Fruit fly (Drosophila melanogaster) ovary, adult (tissue): ENCODE measurements around the gene CG13601.

Experiments
- CG17801 ChIP-seq: fragments of 200-800 bp; optimal IDR thresholded peaks from 2 replicates; lab custom pipeline; 2019; ENCODE audit warnings: missing biosample characterization, mild to moderate bottlenecking, missing genetic modification characterization, moderate library complexity; ENCODE audit not compliant: partially characterized antibody

CG13601 gene

DNA sequence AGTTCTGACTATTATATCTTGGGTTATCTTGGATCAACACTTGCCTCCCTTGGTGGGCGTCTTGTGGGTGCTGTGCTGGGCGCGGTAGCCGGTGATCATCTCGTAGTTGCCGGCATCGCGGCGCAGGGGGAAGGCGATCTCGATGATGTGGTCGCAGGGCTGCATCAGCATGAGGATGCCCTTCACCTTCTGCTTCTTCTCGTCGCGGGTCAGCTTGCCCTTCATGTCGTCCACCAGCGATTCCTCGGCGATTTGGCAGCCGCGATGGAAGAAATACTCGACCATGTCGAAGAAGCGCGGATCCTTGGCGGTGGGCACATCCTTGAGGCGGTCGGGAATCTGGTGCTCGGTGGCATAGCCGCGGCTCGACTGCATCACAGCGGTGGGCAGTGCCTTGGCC, 15.1 kb upstream of the CG13601 start:
- no peak for TF ChIP-seq CG17801 (GFP tag; lab: Kevin White, UChicago)

DNA sequence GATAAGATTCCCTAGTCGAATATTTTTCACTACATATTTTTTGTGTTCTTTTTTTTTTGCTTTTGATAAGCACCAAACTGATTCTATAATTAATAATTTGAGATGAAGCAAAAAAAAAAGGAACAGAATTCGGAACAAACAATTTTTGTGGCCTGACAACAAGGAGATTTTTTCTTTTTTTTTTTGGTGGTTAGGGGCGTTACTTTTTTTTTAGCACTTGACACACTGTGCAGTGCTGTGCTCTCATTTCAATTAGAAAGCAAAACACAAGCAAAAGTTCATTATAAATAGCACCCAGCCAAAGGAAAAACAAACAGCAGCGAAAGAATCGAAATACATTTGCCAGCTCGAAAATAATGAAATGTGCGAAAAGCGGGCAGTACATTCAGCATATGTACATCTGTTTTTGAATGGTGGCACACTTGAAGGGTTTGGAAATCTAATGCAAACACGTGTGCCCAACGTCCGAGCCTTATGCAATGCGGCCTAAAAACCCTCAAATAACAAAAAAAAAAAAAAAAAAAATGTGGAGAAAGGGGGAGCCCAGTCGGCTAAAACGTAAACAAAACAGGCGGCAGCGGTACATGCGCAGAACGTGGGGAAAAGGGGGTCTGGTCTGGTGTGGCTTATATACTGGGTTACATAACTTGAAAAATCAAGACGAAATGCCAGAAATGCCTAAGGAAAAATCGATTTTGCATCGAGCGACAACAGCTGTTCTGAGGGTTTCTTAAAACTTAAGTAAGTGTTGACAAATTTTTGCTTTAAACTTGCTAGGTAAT, 14.4 kb upstream of the CG13601 start:
- TF ChIP-seq CG17801 (GFP tag; lab: Kevin White, UChicago) = no peak

DNA sequence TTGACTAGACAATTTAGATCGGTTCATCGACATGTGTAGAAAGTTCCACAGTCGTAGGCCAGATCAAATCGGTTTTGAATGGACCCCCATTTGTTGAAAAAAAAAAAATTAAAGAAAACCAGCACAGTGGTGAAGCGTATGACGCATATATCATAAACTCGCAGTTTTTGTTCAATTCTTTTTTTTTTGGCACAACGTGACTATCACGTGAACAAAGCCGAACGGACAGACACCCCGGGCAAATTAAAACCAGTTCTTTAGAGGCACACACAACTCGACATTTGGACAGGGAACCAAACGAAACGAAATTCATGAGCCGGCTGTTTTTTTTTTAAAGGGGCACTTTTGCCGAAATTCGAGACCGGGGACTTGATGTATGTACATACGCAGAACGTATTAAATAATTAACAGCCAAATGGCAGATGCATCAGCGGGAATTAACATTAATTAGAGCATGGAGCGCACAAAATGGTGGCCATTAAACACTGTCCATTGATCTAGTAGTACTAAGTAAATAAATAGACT, 13.5 kb upstream of the CG13601 start:
- no peak for TF ChIP-seq CG17801 (GFP tag; lab: Kevin White, UChicago)

DNA sequence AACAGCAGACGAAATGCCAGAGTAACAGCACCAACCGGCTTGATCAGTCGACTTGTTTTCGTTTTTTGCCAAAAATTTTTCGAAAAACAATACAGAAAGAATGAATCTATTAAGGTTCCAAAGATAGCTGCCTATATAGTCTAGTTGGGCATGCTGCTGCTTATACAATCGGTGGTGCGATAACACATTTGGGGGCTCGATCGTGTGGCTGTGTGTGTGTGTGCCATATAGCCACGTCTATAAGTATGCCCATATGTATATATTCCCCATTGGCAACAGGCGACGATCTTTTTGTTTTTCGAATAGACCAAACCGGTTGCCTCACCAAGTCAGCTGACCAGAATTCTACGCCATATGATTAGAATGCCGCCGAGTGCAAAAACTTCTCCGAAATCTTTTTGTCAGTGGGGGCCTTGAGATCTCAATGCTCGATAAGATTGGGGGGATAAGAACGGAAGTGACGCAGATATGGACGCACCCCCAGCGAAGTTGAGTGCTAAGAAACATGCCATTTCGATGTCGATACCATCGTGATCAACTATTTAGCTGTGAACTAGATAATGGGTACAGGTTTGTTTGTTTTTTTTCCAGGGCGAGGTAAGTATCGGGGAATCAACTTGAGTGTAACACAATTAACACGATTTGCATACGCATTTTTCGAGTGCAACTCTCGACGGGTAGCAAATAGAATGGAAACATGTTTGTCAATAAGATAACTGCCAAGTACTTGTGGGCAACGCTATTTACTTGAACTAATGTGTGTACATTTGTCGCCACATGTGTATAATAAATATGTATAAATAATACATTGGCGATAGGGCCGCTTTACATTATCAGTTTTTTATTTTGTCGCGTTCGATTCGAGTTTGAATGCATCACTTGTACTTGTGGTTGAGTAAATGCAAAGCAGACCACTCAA, 12.7 kb upstream of the CG13601 start:
- no peak for TF ChIP-seq CG17801 (GFP tag; lab: Kevin White, UChicago)

- TF ChIP-seq CG17801 (GFP tag; lab: Kevin White, UChicago) = no peak
Observed at dm6 chr3R:23938564-23939122, 11.2 kb upstream of the CG13601 start.

dm6 chr3R:23933684-23934575, 6.5 kb upstream of the CG13601 start, which contains the start of gene CG5854:
Gene CG5854 (plus strand): TSS chr3R:23933912.
- peak; percentile 37 for TF ChIP-seq CG17801 (GFP tag; lab: Kevin White, UChicago)

- TF ChIP-seq CG17801 (GFP tag; lab: Kevin White, UChicago) = no peak
Observed at dm6 chr3R:23933430-23933683, 5.9 kb upstream of the CG13601 start, which contains the start of gene RpS19b. Gene RpS19b (minus strand): TSS chr3R:23933530.

- peak; percentile 63 for TF ChIP-seq CG17801 (GFP tag; lab: Kevin White, UChicago)
Observed at dm6 chr3R:23931095-23931728, 3.8 kb upstream of the CG13601 start, which contains the start of the genes Rpt2 and CG13599. Gene Rpt2 (minus strand): TSS chr3R:23931558. Gene CG13599 (plus strand): TSS chr3R:23931639.

DNA sequence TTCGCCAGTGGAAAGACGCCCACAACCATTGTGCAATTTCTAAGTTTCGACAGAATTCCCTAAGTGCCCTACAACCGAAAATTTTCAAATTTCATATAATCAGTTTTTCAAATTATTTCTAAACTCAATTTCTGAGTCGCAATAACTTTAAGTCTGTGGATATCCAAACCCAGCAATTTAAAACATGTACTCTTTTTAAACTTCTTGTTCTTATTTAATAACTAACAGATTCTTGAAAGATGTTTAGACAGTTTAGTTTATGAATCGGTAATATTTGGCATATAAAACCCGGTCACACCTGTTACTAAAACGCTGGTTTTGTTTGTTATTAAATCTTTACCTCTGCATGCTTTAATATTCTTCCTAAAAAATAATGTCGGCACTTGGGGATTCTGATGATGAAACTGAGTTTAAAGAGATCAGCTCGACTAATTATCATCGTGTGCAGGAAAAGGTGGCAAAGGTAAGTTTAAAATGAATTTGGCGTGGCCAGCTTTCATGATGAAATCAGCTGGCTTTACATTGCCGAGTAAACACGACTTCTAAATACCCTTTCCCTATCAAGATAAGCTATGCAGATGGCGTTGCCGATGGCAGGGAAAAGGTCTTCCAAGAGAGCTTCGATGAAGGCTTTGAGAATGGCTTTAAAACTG, 1.6 kb upstream of the CG13601 start, which contains the start of the genes CG43998, CG43999 and CG31142:
TSS of gene CG43998 (minus strand) at position 51 of the 653 bp plus-strand sequence.
TSS of gene CG43999 (minus strand) at position 51 of the 653 bp plus-strand sequence.
TSS of gene CG31142 (plus strand) at position 294 of the 653 bp plus-strand sequence.
- peak; percentile 33 for TF ChIP-seq CG17801 (GFP tag; lab: Kevin White, UChicago)

- no peak for TF ChIP-seq CG17801 (GFP tag; lab: Kevin White, UChicago)
Observed at dm6 chr3R:23924200-23924599, 3.2 kb downstream of the CG13601 start, which contains the start of gene Ndc1. Gene Ndc1 (plus strand): TSS chr3R:23924399.

DNA sequence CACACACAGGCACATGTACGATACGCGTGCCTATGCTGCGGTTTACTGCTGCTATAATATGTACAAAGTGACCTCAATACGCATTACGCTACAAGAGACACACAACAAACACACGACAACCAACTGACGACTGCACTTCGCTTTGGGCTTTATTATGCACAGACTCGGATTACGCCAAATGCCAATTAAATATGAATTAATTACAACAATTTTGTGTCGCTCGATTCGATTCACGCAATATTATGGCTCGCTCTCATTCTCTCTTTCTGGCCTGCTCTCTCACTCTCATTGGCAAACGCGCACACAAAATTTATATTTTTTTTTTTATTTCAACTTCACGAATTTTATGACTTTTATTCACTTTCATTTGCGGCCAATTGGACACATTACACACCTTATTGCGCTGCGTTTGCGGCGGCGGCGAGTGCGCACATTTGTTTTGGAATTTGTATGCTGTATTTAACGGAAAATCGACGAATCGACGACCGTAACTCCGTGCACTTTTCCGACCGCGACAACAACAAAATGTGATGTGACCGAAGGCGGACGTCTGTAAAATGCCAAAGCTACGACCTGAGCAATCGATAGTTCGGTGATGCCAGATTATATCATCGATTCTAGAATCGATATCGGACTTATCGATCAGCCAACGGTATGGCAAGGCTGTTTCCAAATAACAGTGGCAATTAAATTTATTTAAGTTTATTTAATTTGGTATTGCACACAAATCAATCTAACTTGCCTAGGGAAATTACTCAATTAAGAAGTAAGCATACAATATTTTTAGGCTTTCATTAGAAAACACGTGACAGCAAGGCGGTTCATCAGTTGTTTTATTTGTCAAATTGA, 4.7 kb downstream of the CG13601 start, which contains the start of the genes sba and CG31141:
TSS of gene sba (minus strand) at position 472 of the 849 bp plus-strand sequence.
TSS of gene CG31141 (plus strand) at position 799 of the 849 bp plus-strand sequence.
- TF ChIP-seq CG17801 (GFP tag; lab: Kevin White, UChicago) = peak; percentile 81
